Worm (Caenorhabditis elegans): Measurements from ENCODE around the gene E02C12.19.

ce11 chrV:9399886-9400373 lies 23.6 kb upstream of the E02C12.19 start, which contains the start of gene trpp-4:
- no peak for TF ChIP-seq fkh-10 (GFP tag; optimal IDR thresholded peaks at IDR 0.05)
- TF ChIP-seq ces-1 (GFP tag; optimal IDR thresholded peaks at IDR 0.05) = no peak
- TF ChIP-seq php-3 (GFP tag; IDR thresholded peaks at IDR 0.05) = no peak
- TF ChIP-seq R02D3.7 (tag; optimal IDR thresholded peaks at IDR 0.05) = no peak
- TF ChIP-seq lin-13 (GFP tag; optimal IDR thresholded peaks at IDR 0.05) = no peak

All from whole organism, L4 larva.